Worm (Caenorhabditis elegans): Measurements from ENCODE around the gene dyrb-1.

Gene dyrb-1

DNA sequence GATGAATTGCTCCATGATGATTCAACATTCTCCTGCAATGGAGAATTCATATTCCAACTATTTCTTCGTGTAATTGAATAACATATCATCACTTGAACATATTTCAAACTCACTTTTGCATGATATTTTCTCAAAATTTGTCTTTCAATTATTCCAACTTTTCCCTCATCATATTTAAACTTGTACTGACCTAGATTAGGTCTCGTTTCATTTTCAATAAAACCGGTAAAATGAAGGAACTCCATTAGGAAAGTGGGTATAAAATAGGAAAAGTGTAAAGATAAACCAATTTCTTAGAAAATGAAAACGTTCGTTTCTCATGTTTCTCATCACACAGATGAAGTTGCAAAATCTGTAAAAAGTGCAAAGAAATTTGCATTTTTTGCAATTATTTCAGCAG is 45.3 kb upstream of the dyrb-1 start, which contains the start of gene col-78:
col-78 (plus strand) TSS at position 301 of the 400 bp plus-strand sequence.
- no peak for TF ChIP-seq nhr-10 (tag; optimal IDR thresholded peaks at IDR 0.05)
- TF ChIP-seq rbr-2 (tag; optimal IDR thresholded peaks at IDR 0.05): no peak
- TF ChIP-seq attf-4 (tag; optimal IDR thresholded peaks at IDR 0.05): no peak
- no peak for TF ChIP-seq unc-130 (GFP tag; optimal IDR thresholded peaks at IDR 0.05)
- TF ChIP-seq nhr-42 (GFP tag; IDR thresholded peaks at IDR 0.05): no peak
- TF ChIP-seq egl-43 (GFP tag; IDR thresholded peaks at IDR 0.05): no peak
- TF ChIP-seq daf-8 (GFP tag; IDR thresholded peaks at IDR 0.05): no peak
- TF ChIP-seq nhr-48 (tag; optimal IDR thresholded peaks at IDR 0.05): no peak
- TF ChIP-seq lir-3 (tag; optimal IDR thresholded peaks at IDR 0.05): no peak
- TF ChIP-seq fos-1 (tag; optimal IDR thresholded peaks at IDR 0.05): no peak
- no peak for TF ChIP-seq dmd-9 (GFP tag; IDR thresholded peaks at IDR 0.05)
- TF ChIP-seq jun-1 (tag; optimal IDR thresholded peaks at IDR 0.05): no peak
- no peak for TF ChIP-seq mxl-3 (GFP tag; optimal IDR thresholded peaks at IDR 0.05)
- TF ChIP-seq dmd-8 (GFP tag; IDR thresholded peaks at IDR 0.05): no peak
- no peak for TF ChIP-seq nhr-76 (tag; optimal IDR thresholded peaks at IDR 0.05)
- no peak for TF ChIP-seq sdz-12 (GFP tag; optimal IDR thresholded peaks at IDR 0.05)
- TF ChIP-seq aha-1 (tag): no peak
- TF ChIP-seq php-3 (GFP tag; IDR thresholded peaks at IDR 0.05): no peak

DNA sequence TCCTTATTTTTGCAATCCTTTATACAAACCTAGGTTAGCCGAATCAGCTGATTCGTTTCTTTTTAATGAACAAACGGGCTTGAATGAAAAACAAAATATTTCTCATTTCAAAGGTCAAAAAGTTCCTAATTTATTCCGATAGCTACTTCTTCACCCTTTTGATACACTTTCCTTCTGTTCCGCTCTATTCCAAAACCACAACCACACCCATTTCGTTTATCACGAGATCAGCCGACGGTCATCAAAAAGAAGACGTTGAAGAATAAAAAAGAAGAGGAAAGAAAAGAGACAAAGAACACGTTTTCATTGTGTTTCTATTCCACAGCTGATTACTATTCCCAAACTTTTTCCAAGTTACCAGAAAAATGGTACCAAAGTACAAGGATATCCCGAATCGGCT is 41.1 kb upstream of the dyrb-1 start:
- TF ChIP-seq mdt-29 (GFP tag; IDR thresholded peaks at IDR 0.05) (no peak), lin-29 (GFP tag; IDR thresholded peaks at IDR 0.05) (no peak), nhr-28 (tag; optimal IDR thresholded peaks at IDR 0.05) (no peak), fos-1 (tag; optimal IDR thresholded peaks at IDR 0.05) (no peak), lin-38 (GFP tag; IDR thresholded peaks at IDR 0.05) (no peak), mdl-1 (tag; optimal IDR thresholded peaks at IDR 0.05) (no peak), snpc-1.2 (GFP tag; IDR thresholded peaks at IDR 0.05) (no peak), tra-1 (GFP tag; IDR thresholded peaks at IDR 0.05) (no peak), duxl-1 (tag; optimal IDR thresholded peaks at IDR 0.05; ENCODE audit: poor library complexity) (no peak), F10B5.3 (tag; optimal IDR thresholded peaks at IDR 0.05) (no peak), hif-1 (tag; optimal IDR thresholded peaks at IDR 0.05) (no peak), set-16 (GFP tag; IDR thresholded peaks at IDR 0.05) (no peak), nhr-11 (tag; optimal IDR thresholded peaks at IDR 0.05) (no peak), T20F7.1 (GFP tag; optimal IDR thresholded peaks at IDR 0.05) (no peak)

DNA sequence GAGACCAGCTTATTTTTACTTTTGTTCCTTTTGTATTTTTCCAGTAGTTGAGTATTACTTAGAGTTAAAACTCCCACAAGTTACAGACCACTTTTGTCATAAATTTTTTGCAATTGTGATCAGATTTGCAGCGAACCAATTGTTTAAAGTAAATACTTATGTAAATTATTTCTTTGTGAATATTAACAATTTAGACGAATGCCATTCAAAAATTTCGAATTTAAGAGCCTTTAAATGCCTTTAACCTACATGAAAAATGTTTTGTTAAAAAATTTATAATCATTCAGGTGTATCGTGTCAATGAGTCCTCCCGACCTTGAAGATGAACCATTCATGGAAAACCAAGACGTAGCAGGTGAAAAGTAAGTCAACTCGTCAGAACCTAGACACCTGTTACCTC is 39.0 kb upstream of the dyrb-1 start, which contains the start of gene W07A12.4:
W07A12.4 (plus strand) TSS at position 301 of the 400 bp plus-strand sequence.
- TF ChIP-seq aha-1 (tag) (peak; percentile 41), ama-1 (optimal IDR thresholded peaks at IDR 0.05) (no peak)

DNA sequence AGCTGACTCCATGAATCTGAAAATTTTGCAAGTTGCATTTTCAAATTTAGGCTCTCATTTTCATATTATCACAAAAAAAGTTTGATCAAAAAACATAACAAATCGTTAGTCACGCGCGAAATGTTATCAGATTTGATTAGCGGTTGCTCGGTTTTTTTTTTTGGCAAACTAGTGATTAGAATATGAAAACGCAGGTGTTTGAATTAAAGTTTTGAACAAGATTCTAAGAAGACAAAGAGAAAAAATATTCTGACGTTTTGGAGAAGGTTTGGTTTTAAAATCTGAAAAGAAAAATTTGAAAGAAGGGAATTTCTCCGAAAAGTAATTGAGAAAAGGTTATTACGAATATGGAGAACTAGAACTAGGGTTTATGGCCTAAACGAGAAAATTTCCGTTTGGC is 37.4 kb upstream of the dyrb-1 start:
- TF ChIP-seq spr-1 (tag; optimal IDR thresholded peaks at IDR 0.05) (no peak), gei-8 (GFP tag; optimal IDR thresholded peaks at IDR 0.05) (no peak), mdt-29 (GFP tag; IDR thresholded peaks at IDR 0.05) (no peak), T26A8.4 (GFP tag; IDR thresholded peaks at IDR 0.05) (no peak), mdl-1 (tag; optimal IDR thresholded peaks at IDR 0.05) (no peak), duxl-1 (tag; optimal IDR thresholded peaks at IDR 0.05; ENCODE audit: poor library complexity) (no peak), hif-1 (tag; optimal IDR thresholded peaks at IDR 0.05) (no peak), lin-29 (GFP tag; IDR thresholded peaks at IDR 0.05) (no peak), T20F7.1 (GFP tag; optimal IDR thresholded peaks at IDR 0.05) (no peak), mep-1 (tag; optimal IDR thresholded peaks at IDR 0.05) (no peak), madf-5 (GFP tag; IDR thresholded peaks at IDR 0.05) (no peak), daf-19 (GFP tag; conservative IDR thresholded peaks at IDR 0.05) (no peak), php-3 (GFP tag; IDR thresholded peaks at IDR 0.05) (no peak), tra-1 (GFP tag; IDR thresholded peaks at IDR 0.05) (no peak), egl-27 (tag; optimal IDR thresholded peaks at IDR 0.05) (no peak), saeg-2 (GFP tag; IDR thresholded peaks at IDR 0.05) (no peak), arid-1 (GFP tag; conservative IDR thresholded peaks at IDR 0.05) (no peak), unc-62 (GFP tag; optimal IDR thresholded peaks at IDR 0.05 in 1 of 2) (no peak), unc-62 (tag; optimal IDR thresholded peaks at IDR 0.05) (no peak), nhr-77 (tag; optimal IDR thresholded peaks at IDR 0.05) (no peak), spr-3 (GFP tag; optimal IDR thresholded peaks at IDR 0.05) (no peak)
